Fruit fly (Drosophila melanogaster): Measurements from ENCODE around the gene Remo.

DNA sequence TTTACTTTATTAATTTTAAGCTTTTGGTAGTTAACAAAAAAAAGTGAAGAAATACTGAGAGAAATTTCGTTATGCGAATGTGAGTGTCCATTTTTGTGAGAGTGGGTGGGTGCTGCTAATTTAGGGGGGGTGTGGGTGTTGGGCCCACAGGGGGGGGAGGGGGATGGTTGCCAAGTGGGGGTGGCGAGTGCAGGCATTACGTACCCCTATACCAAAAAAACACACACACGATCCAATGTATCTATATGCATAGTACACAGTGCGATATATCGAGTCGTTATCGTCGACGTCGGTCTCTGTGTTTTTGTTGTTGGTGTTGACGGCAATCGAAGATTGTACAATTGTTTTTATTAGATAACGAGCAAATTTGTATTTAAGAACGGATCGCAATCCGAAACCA, 35.7 kb downstream of the Remo start:
- TF ChIP-seq CG1832 (GFP tag; optimal IDR thresholded peaks at IDR 0.05) (no peak), CG1024 (GFP tag; IDR thresholded peaks at IDR 0.05) (no peak), Lim3 (GFP tag; IDR thresholded peaks at IDR 0.05) (no peak), hbn (GFP tag; IDR thresholded peaks at IDR 0.05; ENCODE audit: partially characterized antibody) (no peak), lola (GFP tag; optimal IDR thresholded peaks at IDR 0.05) (no peak), exex (tag; optimal IDR thresholded peaks at IDR 0.05) (peak; percentile 29), fd96Cb (tag; optimal IDR thresholded peaks at IDR 0.05) (no peak), CG16863 (GFP tag; optimal IDR thresholded peaks at IDR 0.05) (no peak), HLHmδ (GFP tag; optimal IDR thresholded peaks at IDR 0.05) (no peak), Camta (GFP tag; optimal IDR thresholded peaks at IDR 0.05) (no peak), gem (tag; optimal IDR thresholded peaks at IDR 0.05) (no peak)
